Worm (Caenorhabditis elegans) whole organism, L1 larva: ENCODE results near the gene D2023.6.

Source experiments
- ama-1 ChIP-seq: fragments of 150-350 bp; optimal IDR thresholded peaks from 2 replicates; lab custom pipeline; 2014
- ceh-82 ChIP-seq, 3 experiments: fragments of 150-350 bp in 1 of 3; sonication (generic microtip) in 2 of 3; optimal IDR thresholded peaks; 2 replicates each; lab custom pipeline; 2014 to 2017; ENCODE audit warnings: missing biosample characterization in 3 of 3, missing genetic modification characterization in 3 of 3
- ces-1 ChIP-seq: fragments of 150-350 bp; optimal IDR thresholded peaks from 2 replicates; lab custom pipeline; 2014; ENCODE audit warnings: missing biosample characterization, missing genetic modification reagents, missing genetic modification characterization
- efl-1 ChIP-seq, 4 experiments: fragments of 150-350 bp; optimal IDR thresholded peaks in 3 of 4; peaks in 1 of 4; 1 replicate in 1 of 4; 2 replicates in 3 of 4; lab custom pipeline; 2014; ENCODE audit warnings: missing biosample characterization in 2 of 4, missing genetic modification characterization in 2 of 4, missing genetic modification reagents in 2 of 4
- elt-3 ChIP-seq, 6 experiments: fragments of 150-350 bp in 1 of 6; sonication (generic microtip); optimal IDR thresholded peaks; 2 replicates each; lab custom pipeline; 2017 to 2018; ENCODE audit warnings: missing biosample characterization in 6 of 6, missing genetic modification characterization in 6 of 6, inconsistent platforms in 1 of 6
- lin-39 ChIP-seq: fragments of 150-350 bp; optimal IDR thresholded peaks from 2 replicates; lab custom pipeline; 2014; ENCODE audit warnings: missing biosample characterization, missing genetic modification reagents, missing genetic modification characterization
- mef-2 ChIP-seq: fragments of 150-350 bp; optimal IDR thresholded peaks from 2 replicates; lab custom pipeline; 2014; ENCODE audit warnings: missing biosample characterization, missing genetic modification characterization
- nhr-11 ChIP-seq: fragments of 150-350 bp; optimal IDR thresholded peaks from 2 replicates; lab custom pipeline; 2014; ENCODE audit warnings: missing biosample characterization, missing genetic modification characterization
- nhr-28 ChIP-seq: fragments of 150-350 bp; optimal IDR thresholded peaks from 2 replicates; lab custom pipeline; 2014; ENCODE audit warnings: missing biosample characterization, missing genetic modification characterization
- nhr-90 ChIP-seq: sonication (generic microtip); optimal IDR thresholded peaks from 2 replicates; lab custom pipeline; 2016; ENCODE audit warnings: mild to moderate bottlenecking, missing genetic modification characterization, missing compliant biosample characterization; ENCODE audit not compliant: poor library complexity
- rnt-1 ChIP-seq: sonication (generic microtip); optimal IDR thresholded peaks from 2 replicates; lab custom pipeline; 2016; ENCODE audit warnings: mild to moderate bottlenecking, missing genetic modification characterization, moderate library complexity, missing compliant biosample characterization
- sox-4 ChIP-seq: sonication (generic microtip); optimal IDR thresholded peaks from 2 replicates; lab custom pipeline; 2016; ENCODE audit warnings: missing genetic modification characterization, missing compliant biosample characterization
- tbx-2 ChIP-seq: sonication (generic microtip); optimal IDR thresholded peaks from 2 replicates; lab custom pipeline; 2016; ENCODE audit warnings: missing genetic modification characterization, missing compliant biosample characterization
- unc-98 ChIP-seq: fragments of 200-800 bp; sonication (Bioruptor generic); IDR thresholded peaks from 2 replicates; pipeline ENCODE4 v1.3.6; 2022; ENCODE audit warnings: missing genetic modification characterization, missing compliant biosample characterization

ce11 chrV:11782809-11783440 is 44.2 kb upstream of the D2023.6 start, which contains the start of gene F55A11.11:
- TF ChIP-seq ama-1 (lab: Kevin White, UChicago) (peak; percentile 3), rnt-1 (peak; percentile 82), mef-2 (tag; lab: Kevin White, UChicago) (peak; percentile 1), ces-1 (GFP tag; lab: Kevin White, UChicago) (no peak), sox-4 (tag; lab: Kevin White, UChicago) (no peak), lin-39 (tag; lab: Kevin White, UChicago) (no peak), nhr-90 (tag; lab: Kevin White, UChicago) (peak; percentile 84), efl-1 (optimal IDR thresholded peaks at IDR 0.05; lab: Kevin White, UChicago) (peak; percentile 60 to 63), efl-1 (GFP tag; optimal IDR thresholded peaks at IDR 0.05 in 1 of 2; lab: Kevin White, UChicago) (peak; percentile 41 to 96), nhr-11 (tag; lab: Kevin White, UChicago) (no peak), elt-3 (tag; optimal IDR thresholded peaks at IDR 0.05; lab: Kevin White, UChicago) (peak in 2 of 6 experiments; percentile 3 to 54), unc-98 (no peak), ceh-82 (tag; optimal IDR thresholded peaks at IDR 0.05; lab: Kevin White, UChicago) (peak; percentile 47 to 67 (median 55)), nhr-28 (tag; lab: Kevin White, UChicago) (no peak), tbx-2 (tag; lab: Kevin White, UChicago) (peak; percentile 41)
